Worm (Caenorhabditis elegans): ENCODE measurements around the gene Y97E10AR.2.

DNA sequence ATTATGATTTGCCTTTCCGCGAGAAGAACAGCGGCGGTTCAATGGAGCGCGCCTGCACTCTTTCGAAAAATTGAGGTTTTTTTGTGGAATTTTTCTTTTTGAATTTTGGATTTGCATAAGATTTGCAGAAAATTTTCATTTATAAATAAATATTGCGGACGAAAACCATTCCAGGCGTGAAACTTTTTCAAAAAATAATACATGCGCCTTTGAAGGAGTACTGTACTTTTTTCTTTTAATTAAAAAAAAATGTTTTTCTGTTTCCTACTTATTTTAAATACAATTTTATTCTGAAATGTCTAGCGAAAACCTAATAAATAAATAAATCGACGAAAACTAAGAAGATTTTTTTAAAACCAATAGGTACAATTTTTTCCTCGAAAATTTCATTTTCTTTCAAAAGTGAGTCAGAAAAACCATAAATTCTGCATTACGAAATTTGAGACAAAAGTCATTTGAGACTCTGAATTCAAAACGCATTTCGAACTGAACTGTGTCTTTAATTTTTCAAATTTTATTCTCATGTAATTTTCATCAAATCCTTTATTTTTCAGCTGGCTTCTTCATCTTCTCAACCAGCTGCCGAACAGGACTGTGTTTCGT, 14.9 kb upstream of the Y97E10AR.2 start, which contains the start of gene F26D11.1:
- no peak for TF ChIP-seq jun-1 (tag; optimal IDR thresholded peaks at IDR 0.05)
- peak in 1 of 2 experiments; percentile 8 for TF ChIP-seq lin-35 (GFP tag; optimal IDR thresholded peaks at IDR 0.05)
- no peak for TF ChIP-seq lin-39 (tag; optimal IDR thresholded peaks at IDR 0.05)
